Fruit fly (Drosophila melanogaster) whole organism, embryonic: ENCODE results near the gene CG11449.

Source experiments
- CG10462 ChIP-seq: fragments of 200-800 bp; sonication (Bioruptor generic); optimal IDR thresholded peaks from 2 replicates; lab custom pipeline; 2016; ENCODE audit warnings: missing biosample characterization, missing genetic modification characterization
- CG11504 ChIP-seq: fragments of 200-800 bp; sonication (Bioruptor generic); optimal IDR thresholded peaks from 3 replicates; lab custom pipeline; 2019; ENCODE audit warnings: missing biosample characterization, mild to moderate bottlenecking, missing genetic modification characterization, moderate library complexity
- CG12155 ChIP-seq: fragments of 200-800 bp; sonication (Bioruptor generic); optimal IDR thresholded peaks from 3 replicates; lab custom pipeline; 2016; ENCODE audit warnings: missing biosample characterization, missing genetic modification characterization
- CG13123 ChIP-seq: fragments of 200-800 bp; sonication (Bioruptor generic); optimal IDR thresholded peaks from 2 replicates; lab custom pipeline; 2016; ENCODE audit warnings: missing biosample characterization, missing genetic modification characterization
- CG14050 ChIP-seq: fragments of 200-800 bp; sonication (Bioruptor generic); IDR thresholded peaks from 3 replicates; pipeline ENCODE4 v1.3.6; 2022; ENCODE audit warnings: missing biosample characterization, missing genetic modification characterization
- CG14441 ChIP-seq: fragments of 200-800 bp; sonication (Bioruptor generic); IDR thresholded peaks from 2 replicates; pipeline ENCODE4 v1.3.6; 2022; ENCODE audit warnings: missing biosample characterization, missing genetic modification characterization
- CG15479 ChIP-seq: fragments of 200-800 bp; sonication (Bioruptor generic); optimal IDR thresholded peaks from 3 replicates; lab custom pipeline; 2019; ENCODE audit warnings: missing biosample characterization, mild to moderate bottlenecking, missing genetic modification characterization, moderate library complexity
- CG16813 ChIP-seq: fragments of 200-800 bp; sonication (Bioruptor generic); IDR thresholded peaks from 3 replicates; pipeline ENCODE4 v1.3.6; 2022; ENCODE audit warnings: missing biosample characterization, missing genetic modification characterization; ENCODE audit not compliant: partially characterized antibody
- CG2120 ChIP-seq: fragments of 200-800 bp; sonication (Bioruptor generic); optimal IDR thresholded peaks from 3 replicates; lab custom pipeline; 2016; ENCODE audit warnings: missing biosample characterization, missing genetic modification characterization
- CG3065 ChIP-seq: fragments of 200-800 bp; sonication (Bioruptor generic); optimal IDR thresholded peaks from 2 replicates; lab custom pipeline; 2016; ENCODE audit warnings: missing biosample characterization, missing genetic modification characterization
- CG32772 ChIP-seq: fragments of 200-800 bp; sonication (Bioruptor generic); IDR thresholded peaks from 2 replicates; pipeline ENCODE4 v1.3.6; 2022; ENCODE audit warnings: missing biosample characterization, missing genetic modification characterization
- CG3838 ChIP-seq: fragments of 200-800 bp; sonication (Bioruptor generic); optimal IDR thresholded peaks from 3 replicates; lab custom pipeline; 2016; ENCODE audit warnings: missing biosample characterization, missing genetic modification characterization
- CG42726 ChIP-seq: fragments of 200-800 bp; sonication (Bioruptor generic); IDR thresholded peaks from 2 replicates; pipeline ENCODE4 v1.3.6; 2022; ENCODE audit warnings: missing biosample characterization, missing genetic modification characterization; ENCODE audit not compliant: partially characterized antibody
- CG4328 ChIP-seq: fragments of 200-800 bp; sonication (Bioruptor generic); optimal IDR thresholded peaks from 3 replicates; lab custom pipeline; 2017; ENCODE audit warnings: missing biosample characterization, missing genetic modification reagents, missing genetic modification characterization
- CG5245 ChIP-seq: fragments of 200-800 bp; sonication (Bioruptor generic); optimal IDR thresholded peaks from 3 replicates; lab custom pipeline; 2016; ENCODE audit warnings: missing biosample characterization, missing genetic modification characterization
- CG7745 ChIP-seq: fragments of 200-800 bp; sonication (Bioruptor generic); optimal IDR thresholded peaks from 2 replicates; lab custom pipeline; 2018; ENCODE audit warnings: missing biosample characterization, mild to moderate bottlenecking, missing genetic modification characterization, moderate library complexity
- CG8924 ChIP-seq: fragments of 200-800 bp; optimal IDR thresholded peaks from 3 replicates; lab custom pipeline; 2019; ENCODE audit warnings: missing biosample characterization, mild to moderate bottlenecking, missing genetic modification characterization, moderate library complexity
- CrebB ChIP-seq: fragments of 200-800 bp; sonication (Bioruptor generic); optimal IDR thresholded peaks from 3 replicates; lab custom pipeline; 2018; ENCODE audit warnings: missing biosample characterization, mild to moderate bottlenecking, missing genetic modification characterization
- Deaf1 ChIP-seq: fragments of 200-800 bp; optimal IDR thresholded peaks from 3 replicates; lab custom pipeline; 2019; ENCODE audit warnings: missing biosample characterization, mild to moderate bottlenecking, missing genetic modification characterization, moderate library complexity
- Dp ChIP-seq: fragments of 200-800 bp; sonication (Bioruptor generic); optimal IDR thresholded peaks from 2 replicates; lab custom pipeline; 2018; ENCODE audit warnings: missing biosample characterization, mild to moderate bottlenecking, missing genetic modification characterization, moderate library complexity
- E2f1 ChIP-seq: fragments of 200-800 bp; sonication (Bioruptor generic); IDR thresholded peaks from 2 replicates; pipeline ENCODE4 v1.3.6; 2022; ENCODE audit warnings: missing biosample characterization, missing genetic modification characterization
- Neu2 ChIP-seq: fragments of 200-800 bp; sonication (Bioruptor generic); optimal IDR thresholded peaks from 3 replicates; lab custom pipeline; 2016; ENCODE audit warnings: missing biosample characterization, missing genetic modification characterization, borderline replicate concordance
- Poxn ChIP-seq: fragments of 200-800 bp; sonication (Bioruptor generic); IDR thresholded peaks from 2 replicates; pipeline ENCODE4 v1.3.6; 2022; ENCODE audit warnings: missing biosample characterization, missing genetic modification characterization
- Six4 ChIP-seq: fragments of 200-800 bp; sonication (Bioruptor generic); optimal IDR thresholded peaks from 2 replicates; lab custom pipeline; 2016; ENCODE audit warnings: missing biosample characterization, missing genetic modification characterization
- Sox100B ChIP-seq: fragments of 200-800 bp; sonication (Bioruptor generic); optimal IDR thresholded peaks from 3 replicates; lab custom pipeline; 2018; ENCODE audit warnings: missing biosample characterization, mild to moderate bottlenecking, missing genetic modification characterization
- Spps ChIP-seq: fragments of 200-800 bp; sonication (Bioruptor generic); optimal IDR thresholded peaks from 2 replicates; lab custom pipeline; 2018; ENCODE audit warnings: missing biosample characterization, mild to moderate bottlenecking, missing genetic modification characterization
- Trl ChIP-seq, 3 experiments: fragments of >200 bp in 2 of 3; fragments of 200-800 bp in 1 of 3; sonication (Bioruptor generic) in 1 of 3; optimal IDR thresholded peaks; 2 replicates in 1 of 3; 3 replicates in 2 of 3; lab custom pipeline; 2016 to 2017; ENCODE audit warnings: missing biosample characterization in 1 of 3, missing genetic modification characterization in 1 of 3
- Usf ChIP-seq: fragments of 200-800 bp; sonication (Bioruptor generic); optimal IDR thresholded peaks from 2 replicates; lab custom pipeline; 2017; ENCODE audit warnings: missing genotype, missing biosample characterization, missing genetic modification characterization
- Xrp1 ChIP-seq: fragments of 200-800 bp; sonication (Bioruptor generic); IDR thresholded peaks from 2 replicates; pipeline ENCODE4 v1.3.6; 2022; ENCODE audit warnings: missing biosample characterization, missing genetic modification characterization
- amos ChIP-seq: fragments of 200-800 bp; sonication (Bioruptor generic); IDR thresholded peaks from 2 replicates; pipeline ENCODE4 v1.3.6; 2022; ENCODE audit warnings: missing biosample characterization, missing genetic modification characterization; ENCODE audit not compliant: partially characterized antibody
- bbx ChIP-seq: fragments of 200-800 bp; sonication (Bioruptor generic); IDR thresholded peaks from 2 replicates; pipeline ENCODE4 v1.3.6; 2022; ENCODE audit warnings: missing biosample characterization, missing genetic modification characterization; ENCODE audit not compliant: partially characterized antibody
- chinmo ChIP-seq: fragments of 200-800 bp; sonication (Bioruptor generic); IDR thresholded peaks from 4 replicates; pipeline ENCODE4 v1.3.6; 2022; ENCODE audit warnings: missing biosample characterization, missing genetic modification characterization; ENCODE audit not compliant: partially characterized antibody
- cwo ChIP-seq: fragments of 200-800 bp; sonication (Bioruptor generic); optimal IDR thresholded peaks from 3 replicates; lab custom pipeline; 2017; ENCODE audit warnings: missing biosample characterization, missing genetic modification characterization, mild to moderate bottlenecking, moderate library complexity, missing genetic modification reagents
- danr ChIP-seq: fragments of 200-800 bp; sonication (Bioruptor generic); IDR thresholded peaks from 2 replicates; pipeline ENCODE4 v1.3.6; 2022; ENCODE audit warnings: missing biosample characterization, missing genetic modification characterization
- ems ChIP-seq: fragments of 200-800 bp; sonication (Bioruptor generic); optimal IDR thresholded peaks from 3 replicates; lab custom pipeline; 2016; ENCODE audit warnings: missing biosample characterization, missing genetic modification characterization
- fd96Cb ChIP-seq: fragments of 200-800 bp; sonication (Bioruptor generic); optimal IDR thresholded peaks from 2 replicates; lab custom pipeline; 2018; ENCODE audit warnings: missing biosample characterization, mild to moderate bottlenecking, missing genetic modification characterization, moderate library complexity
- ftz-f1 ChIP-seq: fragments of 200-800 bp; sonication (Bioruptor generic); optimal IDR thresholded peaks from 2 replicates; lab custom pipeline; 2016; ENCODE audit warnings: missing biosample characterization, missing genetic modification characterization
- fu2 ChIP-seq: fragments of 200-800 bp; sonication (Bioruptor generic); optimal IDR thresholded peaks from 2 replicates; lab custom pipeline; 2016; ENCODE audit warnings: missing biosample characterization, missing genetic modification characterization
- gfzf ChIP-seq: fragments of 200-800 bp; sonication (Bioruptor generic); optimal IDR thresholded peaks from 2 replicates; lab custom pipeline; 2016; ENCODE audit warnings: missing biosample characterization, mild to moderate bottlenecking, missing genetic modification characterization, moderate library complexity
- grn ChIP-seq: fragments of 200-800 bp; sonication (Bioruptor generic); optimal IDR thresholded peaks from 3 replicates; lab custom pipeline; 2017; ENCODE audit warnings: missing biosample characterization, missing genetic modification characterization
- hkb ChIP-seq, 2 experiments: fragments of 200-800 bp in 1 of 2; fragments of >200 bp in 1 of 2; sonication (Bioruptor generic) in 1 of 2; IDR thresholded peaks in 1 of 2; optimal IDR thresholded peaks in 1 of 2; 2 replicates each; pipeline versions ENCODE4 v1.3.6 to Lab custom; 2017 to 2022; ENCODE audit warnings: missing biosample characterization in 1 of 2, missing genetic modification characterization in 1 of 2
- kni ChIP-seq: fragments of 200-800 bp; sonication (Bioruptor generic); optimal IDR thresholded peaks from 3 replicates; lab custom pipeline; 2017; ENCODE audit warnings: mild to moderate bottlenecking, missing biosample characterization, missing genetic modification reagents, missing genetic modification characterization
- odd ChIP-seq: fragments of 200-800 bp; sonication (Bioruptor generic); optimal IDR thresholded peaks from 2 replicates; lab custom pipeline; 2017; ENCODE audit warnings: missing biosample characterization, mild to moderate bottlenecking, missing genetic modification characterization
- ro ChIP-seq: fragments of 200-800 bp; sonication (Bioruptor generic); IDR thresholded peaks from 2 replicates; pipeline ENCODE4 v1.3.6; 2022; ENCODE audit warnings: missing biosample characterization, missing genetic modification characterization
- sd ChIP-seq: fragments of 200-800 bp; sonication (Bioruptor generic); optimal IDR thresholded peaks from 3 replicates; lab custom pipeline; 2018; ENCODE audit warnings: missing biosample characterization, mild to moderate bottlenecking, missing genetic modification characterization, moderate library complexity
- sug ChIP-seq: fragments of 200-800 bp; optimal IDR thresholded peaks from 2 replicates; lab custom pipeline; 2019; ENCODE audit warnings: missing biosample characterization, mild to moderate bottlenecking, missing genetic modification characterization, moderate library complexity
- vvl ChIP-seq: fragments of 200-800 bp; sonication (Bioruptor generic); IDR thresholded peaks from 2 replicates; pipeline ENCODE4 v1.3.6; 2022; ENCODE audit warnings: missing biosample characterization, missing genetic modification characterization
- zen ChIP-seq: fragments of 200-800 bp; sonication (Bioruptor generic); optimal IDR thresholded peaks from 3 replicates; lab custom pipeline; 2018; ENCODE audit warnings: missing biosample characterization, mild to moderate bottlenecking, missing genetic modification characterization, moderate library complexity
- zfh1 ChIP-seq: fragments of 200-800 bp; sonication (Bioruptor generic); IDR thresholded peaks from 3 replicates; pipeline ENCODE4 v1.3.6; 2022; ENCODE audit warnings: missing biosample characterization, missing genetic modification characterization

Gene CG11449

DNA sequence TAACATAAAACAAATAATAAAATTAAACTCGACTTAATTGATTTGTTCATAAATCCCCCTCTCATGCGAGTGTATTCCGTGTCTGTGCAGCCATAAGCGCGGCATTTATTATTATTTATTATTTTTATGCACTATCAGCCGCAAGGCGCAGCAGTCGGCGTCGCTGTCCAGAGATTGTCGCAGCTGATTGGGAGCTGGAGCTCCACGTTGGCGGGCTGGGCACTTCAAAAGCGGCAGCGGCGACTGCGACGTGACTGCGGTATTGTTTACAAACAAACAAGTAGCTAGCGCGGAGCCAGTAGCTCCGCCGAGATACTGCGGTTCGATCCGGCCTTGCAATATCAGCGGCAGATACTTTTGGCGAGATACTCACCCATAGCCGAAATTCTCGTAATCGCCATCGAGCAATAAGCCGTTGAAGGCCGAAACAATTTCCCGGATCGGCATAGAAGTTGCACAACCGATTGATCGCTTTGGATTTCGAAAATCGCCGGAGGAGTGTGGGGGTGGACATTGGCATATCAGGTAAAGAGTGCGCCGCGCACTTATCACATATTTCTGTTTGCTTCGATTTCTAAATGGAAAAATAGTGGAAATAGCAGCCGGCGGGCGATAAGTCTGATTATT lies 4.8 kb downstream of the CG11449 start (continued):
- TF ChIP-seq CG42726 (GFP tag; lab: Robert Waterston, UW), result no peak
- no peak for TF ChIP-seq Dp (GFP tag; lab: Kevin White, UChicago)
- no peak for TF ChIP-seq fd96Cb
- no peak for TF ChIP-seq bbx
- TF ChIP-seq CG5245, result no peak
- TF ChIP-seq CG4328, result no peak
- TF ChIP-seq CG10462 (GFP tag; lab: Kevin White, UChicago), result no peak
- TF ChIP-seq ems (GFP tag; lab: Kevin White, UChicago), result no peak
- TF ChIP-seq CG13123, result no peak
- TF ChIP-seq CG3838 (GFP tag; lab: Kevin White, UChicago), result no peak
- peak; percentile 16 for TF ChIP-seq sd (tag; lab: Kevin White, UChicago)
- no peak for TF ChIP-seq Usf (GFP tag; lab: Kevin White, UChicago)
- no peak for TF ChIP-seq fu2 (GFP tag; lab: Kevin White, UChicago)
- TF ChIP-seq amos (GFP tag; lab: Robert Waterston, UW), result no peak
- no peak for TF ChIP-seq danr (GFP tag; lab: Robert Waterston, UW)
- no peak for TF ChIP-seq CG16813 (GFP tag; lab: Robert Waterston, UW)
- TF ChIP-seq zen (tag; lab: Kevin White, UChicago), result no peak
- no peak for TF ChIP-seq kni
- TF ChIP-seq cwo (GFP tag; lab: Kevin White, UChicago), result no peak
- TF ChIP-seq CG2120 (GFP tag; lab: Kevin White, UChicago), result no peak
- no peak for TF ChIP-seq Poxn (GFP tag; lab: Robert Waterston, UW)
- no peak for TF ChIP-seq Deaf1
- no peak for TF ChIP-seq CG32772 (GFP tag; lab: Robert Waterston, UW)
- no peak for TF ChIP-seq CG8924 (tag; lab: Kevin White, UChicago)
- no peak for TF ChIP-seq CrebB (tag; lab: Kevin White, UChicago)
- TF ChIP-seq hkb (optimal IDR thresholded peaks at IDR 0.05; lab: Kevin White, UChicago), result no peak
- no peak for TF ChIP-seq hkb (GFP tag; IDR thresholded peaks at IDR 0.05; lab: Robert Waterston, UW)
- TF ChIP-seq CG15479, result no peak
- TF ChIP-seq gfzf (GFP tag; lab: Kevin White, UChicago), result no peak
- no peak for TF ChIP-seq CG12155 (GFP tag; lab: Kevin White, UChicago)
- 0 out of 4 replicates have a peak, but pooled peaks have one; percentile 33 for TF ChIP-seq chinmo (GFP tag; lab: Robert Waterston, UW)
- no peak for TF ChIP-seq CG7745
- no peak for TF ChIP-seq CG14050 (GFP tag; lab: Robert Waterston, UW)
- no peak for TF ChIP-seq CG3065
- TF ChIP-seq vvl (GFP tag; lab: Robert Waterston, UW), result 0 out of 2 replicates have a peak, but pooled peaks have one; percentile 8
- no peak for TF ChIP-seq zfh1 (GFP tag; lab: Robert Waterston, UW)
- TF ChIP-seq ro, result no peak
- TF ChIP-seq Neu2 (GFP tag; lab: Kevin White, UChicago), result no peak
- peak; percentile 49 for TF ChIP-seq ftz-f1 (GFP tag; lab: Kevin White, UChicago)
- TF ChIP-seq Six4, result no peak
- peak; percentile 39 for TF ChIP-seq odd (GFP tag; lab: Kevin White, UChicago)
- no peak for TF ChIP-seq E2f1 (GFP tag; lab: Robert Waterston, UW)
- TF ChIP-seq Xrp1 (GFP tag; lab: Robert Waterston, UW), result 0 out of 2 replicates have a peak, but pooled peaks have one; percentile 11
- no peak for TF ChIP-seq Trl (optimal IDR thresholded peaks at IDR 0.05; lab: Kevin White, UChicago)
- TF ChIP-seq Trl (GFP tag; optimal IDR thresholded peaks at IDR 0.05; lab: Kevin White, UChicago), result no peak
- TF ChIP-seq grn, result peak; percentile 85
- no peak for TF ChIP-seq CG14441
- peak; percentile 69 for TF ChIP-seq sug
- TF ChIP-seq Sox100B (GFP tag; lab: Kevin White, UChicago), result peak; percentile 24
- TF ChIP-seq CG11504 (tag; lab: Kevin White, UChicago), result peak; percentile 30
- no peak for TF ChIP-seq Spps (tag; lab: Kevin White, UChicago)
